Worm (Caenorhabditis elegans) whole organism, mixed stage, embryonic: ENCODE measurements around the gene unc-104.

Experiments
- ceh-43 ChIP-seq: fragments of 200-800 bp; sonication (Bioruptor generic); optimal IDR thresholded peaks from 2 replicates; lab custom pipeline; 2018; ENCODE audit warnings: mild to moderate bottlenecking, missing genetic modification characterization, moderate library complexity, missing compliant biosample characterization
- ceh-83 ChIP-seq: fragments of 200-800 bp; sonication (Bioruptor generic); optimal IDR thresholded peaks from 2 replicates; lab custom pipeline; 2018; ENCODE audit warnings: mild to moderate bottlenecking, missing genetic modification characterization, missing compliant biosample characterization
- drap-1 ChIP-seq: fragments of 200-800 bp; sonication (Bioruptor generic); optimal IDR thresholded peaks from 3 replicates; lab custom pipeline; 2018; ENCODE audit warnings: mild to moderate bottlenecking, missing genetic modification characterization, missing compliant biosample characterization
- lin-13 ChIP-seq: fragments of 150-350 bp; optimal IDR thresholded peaks from 2 replicates; lab custom pipeline; 2014; ENCODE audit warnings: missing biosample characterization, missing genetic modification characterization
- mab-5 ChIP-seq: fragments of 150-350 bp; optimal IDR thresholded peaks from 2 replicates; lab custom pipeline; 2014; ENCODE audit warnings: missing biosample characterization, missing genetic modification characterization
- mls-2 ChIP-seq: sonication (generic microtip); optimal IDR thresholded peaks from 2 replicates; lab custom pipeline; 2016; ENCODE audit warnings: mild to moderate bottlenecking, missing genetic modification characterization, moderate library complexity, missing compliant biosample characterization
- nhr-76 ChIP-seq: sonication (generic microtip); optimal IDR thresholded peaks from 2 replicates; lab custom pipeline; 2017; ENCODE audit warnings: missing biosample characterization, missing genetic modification characterization
- pha-4 ChIP-seq: fragments of 150-350 bp; optimal IDR thresholded peaks from 2 replicates; lab custom pipeline; 2018; ENCODE audit warnings: missing biosample characterization, missing genetic modification reagents, missing genetic modification characterization
- snpc-4 ChIP-seq: fragments of 150-350 bp; optimal IDR thresholded peaks from 2 replicates; lab custom pipeline; 2014; ENCODE audit warnings: missing biosample characterization, missing genetic modification characterization
- tbx-8 ChIP-seq: fragments of 200-800 bp; sonication (Bioruptor generic); optimal IDR thresholded peaks from 2 replicates; lab custom pipeline; 2018; ENCODE audit warnings: mild to moderate bottlenecking, missing genetic modification characterization, moderate library complexity, missing compliant biosample characterization
- unc-62 ChIP-seq: fragments of 150-350 bp; optimal IDR thresholded peaks from 2 replicates; lab custom pipeline; 2014; ENCODE audit warnings: missing biosample characterization, missing genetic modification reagents, missing genetic modification characterization

- TF ChIP-seq ceh-43 (GFP tag; lab: Kevin White, UChicago), result no peak
- TF ChIP-seq lin-13 (tag; lab: Kevin White, UChicago), result no peak
- TF ChIP-seq ceh-83 (GFP tag; lab: Kevin White, UChicago), result no peak
- TF ChIP-seq mab-5 (tag; lab: Kevin White, UChicago), result no peak
- TF ChIP-seq mls-2, result no peak
- TF ChIP-seq unc-62 (GFP tag; lab: Kevin White, UChicago), result no peak
- TF ChIP-seq snpc-4 (tag; lab: Kevin White, UChicago), result no peak
- no peak for TF ChIP-seq nhr-76
- TF ChIP-seq tbx-8 (GFP tag; lab: Kevin White, UChicago), result no peak
- TF ChIP-seq drap-1 (GFP tag; lab: Kevin White, UChicago), result no peak
- TF ChIP-seq pha-4 (tag; lab: Kevin White, UChicago), result no peak
Measured at ce11 chrII:7060202-7060601, 65.4 kb downstream of the unc-104 start.
